Worm (Caenorhabditis elegans) whole organism, dauer: ENCODE results near the gene C26B9.2.

Experiments
- unc-62 ChIP-seq: sonication (generic microtip); optimal IDR thresholded peaks from 2 replicates; lab custom pipeline; 2017; ENCODE audit warnings: missing biosample characterization, missing genetic modification reagents, missing genetic modification characterization

C26B9.2 gene

DNA sequence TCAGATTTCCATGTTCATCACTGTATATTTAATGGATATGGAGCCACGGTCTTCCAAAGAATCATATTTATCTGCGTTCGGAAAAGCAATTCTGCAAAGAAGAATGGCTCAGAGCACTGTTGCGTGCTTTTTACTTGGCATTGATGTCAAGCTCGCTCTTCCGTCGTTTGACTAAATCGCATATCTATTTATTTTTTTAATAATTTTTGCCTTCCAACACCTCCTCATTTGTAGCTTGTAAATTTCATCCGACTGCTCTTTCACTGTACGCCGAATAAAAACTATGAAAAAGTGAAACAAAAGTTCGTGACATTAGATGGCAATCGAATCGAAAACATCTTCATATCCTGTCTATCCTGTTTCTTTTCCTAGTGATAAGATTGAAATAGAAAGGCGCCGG lies at the start of gene C26B9.2:
Gene C26B9.2 (plus strand): TSS at position 301 of the 400 bp plus-strand sequence.
- no peak for TF ChIP-seq unc-62 (GFP tag; lab: Kevin White, UChicago)

DNA sequence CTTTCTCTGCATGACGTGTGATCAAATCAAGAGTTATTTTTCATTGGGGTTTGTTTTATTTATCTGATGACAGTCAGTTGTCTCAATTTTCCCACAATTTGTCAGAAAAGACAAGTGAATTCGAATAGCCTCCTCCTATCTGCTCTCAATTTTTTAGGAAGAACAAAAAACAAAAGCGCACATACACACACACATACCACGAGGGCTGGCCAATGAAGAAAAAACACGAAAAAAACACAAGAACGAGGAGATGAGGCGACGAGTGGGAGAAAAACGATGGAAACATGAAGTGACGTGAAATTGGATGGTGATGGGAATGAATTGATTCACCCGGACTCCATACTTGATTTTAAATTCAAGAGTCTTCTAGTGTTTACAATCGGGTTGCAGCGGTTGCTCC lies 46.1 kb upstream of the C26B9.2 start:
- no peak for TF ChIP-seq unc-62 (GFP tag; lab: Kevin White, UChicago)

DNA sequence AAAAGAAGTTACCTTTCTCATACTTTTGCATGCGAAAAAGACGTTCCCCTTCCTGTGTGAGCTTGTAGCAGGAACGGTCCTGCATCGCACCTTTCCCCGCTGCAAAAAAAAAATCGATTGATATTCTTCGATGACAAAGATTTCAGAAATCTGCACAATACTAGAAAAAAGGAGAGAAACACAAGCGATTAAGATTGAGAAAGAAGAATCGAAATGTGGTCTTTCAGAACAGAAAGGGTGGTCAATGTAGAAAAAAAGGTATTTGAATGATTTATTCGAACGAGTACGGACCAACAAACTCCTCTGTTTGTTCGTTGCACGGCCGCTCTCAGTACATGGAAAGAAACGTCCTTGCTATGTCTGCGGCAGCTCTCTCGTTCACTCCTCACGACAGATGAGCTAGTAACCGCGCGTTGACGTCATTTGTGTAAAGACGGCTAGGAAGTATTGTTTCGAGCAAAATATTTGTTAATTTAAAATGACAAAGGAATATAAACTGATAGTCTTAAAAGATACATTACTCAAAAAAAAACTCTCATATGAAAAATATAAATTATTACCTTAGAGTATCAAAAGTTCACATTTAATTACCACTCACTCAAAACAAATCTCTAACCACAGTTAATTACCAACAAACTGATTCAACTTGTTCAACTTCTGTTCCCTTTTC lies 41.9 kb upstream of the C26B9.2 start, which contains the start of gene ift-81:
Gene ift-81 (plus strand): TSS at position 620 of the 670 bp plus-strand sequence.
- TF ChIP-seq unc-62 (GFP tag; lab: Kevin White, UChicago): no peak

DNA sequence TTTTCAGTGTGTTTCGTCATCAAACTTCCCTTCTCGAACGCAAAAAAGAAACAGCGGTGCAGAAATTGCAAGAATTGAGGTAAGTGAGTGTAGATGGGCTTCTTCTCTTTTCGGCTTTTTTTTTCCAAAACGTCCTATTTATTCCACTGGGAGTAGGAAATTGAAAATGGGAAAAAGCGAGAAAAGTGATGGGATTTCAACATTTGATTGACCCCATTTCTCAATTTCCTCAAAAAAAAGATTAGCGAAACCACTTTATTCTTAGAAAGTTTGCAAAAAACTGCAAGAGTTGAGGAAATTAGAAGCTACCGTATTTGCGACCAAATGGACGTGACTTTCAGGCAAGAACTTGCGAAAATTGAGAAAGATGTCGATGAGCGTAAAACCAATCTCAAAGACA lies 36.5 kb upstream of the C26B9.2 start, which contains the start of gene ags-3:
Gene ags-3 (minus strand): TSS at position 101 of the 400 bp plus-strand sequence.
- no peak for TF ChIP-seq unc-62 (GFP tag; lab: Kevin White, UChicago)

DNA sequence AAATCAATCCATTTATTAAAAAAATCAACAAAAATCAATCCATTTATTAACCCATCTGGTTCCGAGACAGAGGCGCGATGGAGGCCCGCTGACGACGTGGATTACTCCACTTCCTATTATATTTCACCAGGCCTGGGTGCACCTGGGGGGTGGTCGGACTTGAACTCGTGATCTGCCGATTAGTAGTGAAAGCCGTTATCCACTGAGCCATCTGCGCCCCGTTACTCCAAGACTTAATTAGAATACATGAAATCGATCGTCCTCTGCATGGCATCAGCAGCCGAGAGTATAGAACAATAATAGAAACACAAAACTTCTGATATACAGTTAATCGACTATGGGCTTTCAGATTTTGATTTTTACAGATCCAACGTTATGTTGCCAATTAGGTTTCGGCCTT lies 30.4 kb upstream of the C26B9.2 start:
- no peak for TF ChIP-seq unc-62 (GFP tag; lab: Kevin White, UChicago)

DNA sequence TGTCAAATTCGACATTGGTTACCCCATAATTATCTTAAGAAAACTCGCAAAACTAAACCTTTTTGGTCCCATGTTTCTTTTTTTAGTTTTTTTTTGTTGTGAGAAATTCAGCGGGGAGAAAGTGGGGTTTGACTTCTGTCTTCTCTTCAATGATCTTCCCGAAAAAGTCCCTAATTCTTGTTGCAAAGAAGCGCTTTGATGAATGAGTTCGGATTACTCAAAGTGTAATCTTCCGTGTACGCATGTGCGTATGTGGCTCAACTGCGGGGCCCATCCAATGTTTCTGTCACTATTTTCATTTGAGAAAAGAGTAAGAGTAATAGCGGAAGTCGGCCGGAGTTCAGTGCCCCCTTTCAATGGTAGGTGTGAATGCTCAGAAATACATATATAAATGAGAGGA lies 28.8 kb upstream of the C26B9.2 start:
- no peak for TF ChIP-seq unc-62 (GFP tag; lab: Kevin White, UChicago)

DNA sequence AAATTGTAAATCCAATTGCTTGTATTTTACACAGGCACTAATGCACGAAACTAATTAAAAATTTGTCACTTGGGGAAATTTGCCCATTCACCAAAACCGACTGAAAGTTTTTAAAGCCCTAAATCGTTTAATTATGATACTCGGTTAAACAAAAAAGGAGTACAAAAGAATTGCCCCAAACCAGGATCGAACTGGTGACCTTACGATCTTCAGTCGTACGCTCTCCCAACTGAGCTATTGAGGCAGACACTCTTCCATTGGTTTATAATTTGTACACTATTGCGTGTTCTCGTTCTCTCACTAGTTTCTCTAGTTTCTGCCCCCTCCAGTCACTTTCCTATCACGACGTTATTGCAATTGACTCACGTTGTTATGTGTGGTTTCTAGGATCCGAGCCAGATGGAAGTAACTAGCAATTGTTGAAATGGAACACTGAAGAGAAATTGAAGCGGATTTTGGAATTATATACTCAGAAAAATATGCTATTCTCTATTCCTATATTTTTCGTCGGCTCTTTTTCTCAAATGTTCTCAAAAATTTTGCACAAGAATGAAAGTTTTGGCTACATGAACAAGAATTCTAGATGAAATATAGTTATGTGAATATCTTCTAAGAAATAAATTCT lies 20.7 kb upstream of the C26B9.2 start:
- no peak for TF ChIP-seq unc-62 (GFP tag; lab: Kevin White, UChicago)

DNA sequence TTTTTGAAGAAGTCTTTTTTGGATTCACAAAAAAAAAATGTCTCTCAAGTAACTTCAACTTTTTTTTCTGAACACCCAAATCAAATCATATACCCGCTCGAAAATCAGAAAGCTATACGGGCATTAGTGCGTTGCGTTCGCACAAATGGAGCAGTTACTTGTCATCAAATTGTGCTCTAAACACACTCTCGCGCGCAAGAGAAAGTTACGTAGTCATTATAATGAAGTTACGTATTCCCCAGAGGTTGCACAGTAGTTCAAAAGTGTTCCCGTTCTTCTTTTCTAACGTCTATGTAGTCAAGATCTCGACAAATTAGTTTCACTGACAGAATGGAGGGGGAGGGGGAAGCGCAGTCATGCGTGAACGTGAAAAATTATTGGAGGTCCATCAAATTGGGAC lies 18.4 kb upstream of the C26B9.2 start:
- no peak for TF ChIP-seq unc-62 (GFP tag; lab: Kevin White, UChicago)

DNA sequence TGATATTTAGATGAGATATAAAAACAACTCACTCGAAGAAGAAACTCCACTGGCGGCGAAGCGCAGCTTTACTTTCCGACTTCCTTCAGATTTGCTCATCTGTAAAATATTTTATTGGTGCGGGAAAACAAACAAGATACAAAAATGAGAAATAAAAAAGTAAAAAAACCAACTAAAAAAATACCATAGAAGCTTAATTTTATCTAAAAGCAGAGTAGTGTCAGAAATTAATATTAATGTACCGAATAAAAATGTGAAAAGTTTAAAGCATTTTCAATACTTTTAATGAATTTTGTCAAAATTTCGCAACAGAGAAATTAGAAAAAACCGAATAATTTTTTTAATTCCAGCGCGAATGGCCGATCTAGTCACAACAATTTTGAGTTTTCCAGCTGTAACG lies 16.7 kb upstream of the C26B9.2 start, which contains the start of gene sto-2:
Gene sto-2 (minus strand): TSS at position 101 of the 400 bp plus-strand sequence.
- TF ChIP-seq unc-62 (GFP tag; lab: Kevin White, UChicago): no peak

DNA sequence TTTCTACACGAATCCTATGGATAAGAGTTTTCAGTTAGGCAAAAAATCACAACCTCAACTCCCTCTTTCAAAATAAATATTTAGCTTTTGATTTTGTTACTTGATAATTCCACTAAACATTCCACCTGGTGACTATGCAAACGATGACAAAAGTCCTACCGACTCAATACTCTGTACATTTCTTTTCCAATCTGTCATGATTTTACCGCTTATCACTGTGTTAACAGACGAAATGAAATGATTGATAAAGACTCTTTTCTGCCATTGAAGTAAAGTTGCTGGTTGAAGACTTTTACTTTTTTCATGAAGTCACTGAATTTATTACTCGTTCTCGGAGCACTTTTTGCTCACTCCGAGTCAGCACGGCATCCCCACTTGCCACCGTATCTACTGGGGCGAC lies 10.8 kb upstream of the C26B9.2 start, which contains the start of gene C26B9.5:
Gene C26B9.5 (plus strand): TSS at position 244 of the 400 bp plus-strand sequence.
- no peak for TF ChIP-seq unc-62 (GFP tag; lab: Kevin White, UChicago)

DNA sequence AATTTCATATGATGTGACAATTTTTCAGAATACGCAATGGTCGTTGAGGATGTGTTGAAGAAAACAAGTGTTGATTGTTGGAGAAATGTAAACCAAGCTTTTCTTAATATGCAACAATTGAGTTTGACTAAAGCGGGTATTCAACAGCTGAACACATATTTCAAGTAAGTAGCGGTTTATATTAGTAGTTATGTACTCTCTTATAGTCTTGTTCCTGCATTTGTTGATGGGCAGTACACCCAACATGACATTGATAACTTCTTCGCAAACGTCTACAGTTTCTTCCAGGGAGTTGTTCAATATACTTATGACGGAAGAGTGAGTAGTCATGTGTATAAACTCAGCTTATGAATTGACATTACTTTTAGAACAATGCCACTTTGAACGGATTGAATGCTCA lies 9.2 kb upstream of the C26B9.2 start:
- TF ChIP-seq unc-62 (GFP tag; lab: Kevin White, UChicago): no peak

DNA sequence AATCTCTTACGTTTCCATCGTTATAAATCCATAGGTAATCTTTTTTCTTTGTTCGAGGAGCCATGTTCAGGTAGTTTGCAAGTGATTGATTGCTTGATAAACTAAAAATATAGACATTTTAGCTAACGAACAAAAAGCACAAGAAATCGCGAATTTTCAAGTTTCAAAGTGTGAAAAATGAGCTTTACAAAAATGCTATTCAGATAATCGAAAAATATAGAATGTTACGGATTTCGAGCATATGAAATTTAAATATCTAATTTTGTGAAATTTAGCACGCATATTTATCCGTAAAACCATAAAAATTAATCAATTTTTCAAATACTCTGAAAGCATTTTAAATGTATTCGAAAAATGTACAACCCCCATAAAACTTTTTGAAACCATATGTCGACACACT lies 4.6 kb upstream of the C26B9.2 start, which contains the start of gene C26B9.6:
Gene C26B9.6 (minus strand): TSS at position 101 of the 400 bp plus-strand sequence.
- no peak for TF ChIP-seq unc-62 (GFP tag; lab: Kevin White, UChicago)

DNA sequence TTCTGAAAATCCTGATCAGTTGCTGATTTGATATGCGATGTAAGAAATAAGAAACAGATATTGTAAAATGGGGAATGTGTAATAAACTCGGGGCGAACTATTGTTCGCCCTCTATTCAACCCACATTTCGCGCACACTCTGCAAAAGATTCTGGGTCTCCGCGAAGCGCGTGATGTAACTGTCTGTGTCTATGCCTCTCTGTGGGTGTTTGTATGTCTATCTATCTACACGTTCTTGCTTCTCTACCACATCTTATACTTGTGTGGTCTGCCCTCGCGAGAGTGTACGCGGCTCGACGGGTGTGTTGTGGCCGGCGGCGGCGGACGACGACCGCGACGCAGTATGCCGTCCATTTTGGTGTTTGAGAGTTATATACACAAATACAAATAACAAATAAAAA lies 3.5 kb upstream of the C26B9.2 start:
- no peak for TF ChIP-seq unc-62 (GFP tag; lab: Kevin White, UChicago)

DNA sequence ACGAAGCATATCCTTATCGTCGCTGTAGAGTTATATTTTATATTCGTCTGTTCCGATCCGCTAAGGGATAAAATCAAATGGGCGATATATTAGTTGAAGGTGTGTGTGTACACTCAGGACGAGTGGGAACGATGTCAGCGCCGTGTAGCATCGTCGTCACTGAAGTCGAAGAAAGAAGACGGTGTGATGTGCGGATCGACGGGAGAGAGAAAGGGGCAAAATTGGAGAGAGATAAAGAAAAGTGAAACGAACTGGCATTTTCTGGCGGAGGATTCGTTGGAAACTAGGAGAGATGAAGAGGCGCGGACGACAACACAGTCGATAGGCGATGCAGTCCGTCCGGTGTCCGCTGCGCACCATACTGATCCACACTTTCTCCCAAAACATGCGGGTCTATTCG lies 2.0 kb upstream of the C26B9.2 start, which contains the start of gene C26B9.3:
Gene C26B9.3 (plus strand): TSS at position 343 of the 400 bp plus-strand sequence.
- TF ChIP-seq unc-62 (GFP tag; lab: Kevin White, UChicago): no peak

DNA sequence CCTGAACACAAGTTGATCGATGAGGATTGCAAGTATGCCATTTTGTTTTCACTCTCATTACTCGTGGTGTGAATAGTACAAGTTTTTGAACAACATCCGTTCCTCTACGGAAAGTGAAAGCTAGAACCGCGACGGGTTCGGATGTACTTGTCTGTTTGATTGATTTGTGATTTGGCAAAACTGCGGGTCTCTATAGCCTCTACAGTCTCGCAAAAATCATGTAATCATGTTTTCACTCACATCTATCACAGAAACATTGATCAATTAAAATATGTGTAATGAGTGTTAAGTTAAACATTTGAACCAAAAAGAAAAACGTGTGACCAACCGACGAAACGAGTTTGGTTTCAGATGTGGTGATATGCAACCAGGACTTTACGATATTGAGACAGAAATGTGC lies 632 bp upstream of the C26B9.2 start:
- TF ChIP-seq unc-62 (GFP tag; lab: Kevin White, UChicago): no peak

DNA sequence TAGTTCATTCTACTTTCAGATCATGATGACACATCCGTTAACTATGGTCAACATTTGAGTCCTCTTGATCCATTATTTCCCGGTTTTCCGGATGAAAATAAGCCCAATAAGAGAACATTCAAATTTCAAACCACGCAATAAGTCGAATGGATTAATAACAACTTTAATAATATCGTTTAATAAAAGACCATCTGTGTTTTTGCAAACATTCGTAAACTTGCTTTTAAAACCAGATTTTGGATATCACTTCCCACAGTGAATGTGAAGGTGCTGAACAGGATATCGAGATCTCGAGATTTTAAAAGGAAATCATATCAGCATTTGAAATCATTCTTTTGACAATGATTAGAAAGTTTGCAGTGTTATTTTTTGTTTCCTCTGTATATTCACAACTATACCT lies 2.0 kb downstream of the C26B9.2 start, which contains the start of gene C26B9.7:
Gene C26B9.7 (plus strand): TSS at position 301 of the 400 bp plus-strand sequence.
- TF ChIP-seq unc-62 (GFP tag; lab: Kevin White, UChicago): no peak
